Fruit fly (Drosophila melanogaster): ENCODE results near the gene Veneno.

dm6 chr3R:8312037-8312436, 50.3 kb downstream of the Veneno start, which contains the start of the genes CG11694 and CG11698:
- TF ChIP-seq h (optimal IDR thresholded peaks at IDR 0.05) (no peak), psq (optimal IDR thresholded peaks at IDR 0.05) (no peak), Sin3A (optimal IDR thresholded peaks at IDR 0.05) (no peak)

Data from Kc167 (cell line).